Fruit fly (Drosophila melanogaster) whole organism, embryonic: ENCODE data around the gene CG34298.

Source experiments
- Ada2b ChIP-seq: fragments of 200-800 bp; sonication (Bioruptor generic); IDR thresholded peaks from 2 replicates; pipeline ENCODE4 v1.3.6; 2022; ENCODE audit warnings: missing biosample characterization, missing genetic modification characterization
- Atf3 ChIP-seq: fragments of 200-800 bp; sonication (Bioruptor generic); optimal IDR thresholded peaks from 3 replicates; lab custom pipeline; 2016; ENCODE audit warnings: missing biosample characterization, missing genetic modification characterization
- B-H2 ChIP-seq: fragments of 200-800 bp; sonication (Bioruptor generic); optimal IDR thresholded peaks from 2 replicates; lab custom pipeline; 2018; ENCODE audit warnings: missing biosample characterization, mild to moderate bottlenecking, missing genetic modification characterization
- C15 ChIP-seq: fragments of 200-800 bp; sonication (Bioruptor generic); IDR thresholded peaks from 3 replicates; pipeline ENCODE4 v1.3.6; 2022; ENCODE audit warnings: missing biosample characterization, missing genetic modification characterization
- CG10274 ChIP-seq: fragments of 200-800 bp; sonication (Bioruptor generic); optimal IDR thresholded peaks from 3 replicates; lab custom pipeline; 2017; ENCODE audit warnings: missing biosample characterization, mild to moderate bottlenecking, missing genetic modification characterization
- CG10321 ChIP-seq: fragments of 200-800 bp; sonication (Bioruptor generic); IDR thresholded peaks from 2 replicates; pipeline ENCODE4 v1.3.6; 2022; ENCODE audit warnings: missing biosample characterization, missing genetic modification characterization
- CG10565 ChIP-seq: fragments of 200-800 bp; sonication (Bioruptor generic); optimal IDR thresholded peaks from 3 replicates; lab custom pipeline; 2016; ENCODE audit warnings: missing biosample characterization, mild to moderate bottlenecking, missing genetic modification characterization
- CG11247 ChIP-seq: fragments of 200-800 bp; sonication (Bioruptor generic); IDR thresholded peaks from 2 replicates; pipeline ENCODE4 v1.3.6; 2022; ENCODE audit warnings: missing biosample characterization, missing genetic modification characterization
- CG12299 ChIP-seq: fragments of 200-800 bp; sonication (Bioruptor generic); optimal IDR thresholded peaks from 2 replicates; lab custom pipeline; 2018; ENCODE audit warnings: missing biosample characterization, mild to moderate bottlenecking, missing genetic modification characterization
- CG12769 ChIP-seq: fragments of 200-800 bp; sonication (Bioruptor generic); optimal IDR thresholded peaks from 2 replicates; lab custom pipeline; 2019; ENCODE audit warnings: missing biosample characterization, mild to moderate bottlenecking, missing genetic modification characterization, moderate library complexity
- CG15269 ChIP-seq: fragments of 200-800 bp; sonication (Bioruptor generic); optimal IDR thresholded peaks from 2 replicates; lab custom pipeline; 2018; ENCODE audit warnings: missing biosample characterization, mild to moderate bottlenecking, missing genetic modification characterization, moderate library complexity
- CG15514 ChIP-seq: fragments of 200-800 bp; sonication (Bioruptor generic); optimal IDR thresholded peaks from 3 replicates; lab custom pipeline; 2017; ENCODE audit warnings: missing biosample characterization, missing genetic modification characterization, mild to moderate bottlenecking, moderate library complexity, missing genetic modification reagents
- CG17361 ChIP-seq: fragments of 200-800 bp; sonication (Bioruptor generic); IDR thresholded peaks from 3 replicates; pipeline ENCODE4 v1.3.6; 2022; ENCODE audit warnings: missing biosample characterization, missing genetic modification characterization
- CG18262 ChIP-seq: fragments of 200-800 bp; optimal IDR thresholded peaks from 3 replicates; lab custom pipeline; 2019; ENCODE audit warnings: missing biosample characterization, mild to moderate bottlenecking, missing genetic modification characterization, moderate library complexity
- CG2129 ChIP-seq: fragments of 200-800 bp; sonication (Bioruptor generic); IDR thresholded peaks from 2 replicates; pipeline ENCODE4 v1.3.6; 2022; ENCODE audit warnings: missing biosample characterization, missing genetic modification characterization; ENCODE audit not compliant: partially characterized antibody
- CG31388 ChIP-seq: fragments of 200-800 bp; sonication (Bioruptor generic); optimal IDR thresholded peaks from 2 replicates; lab custom pipeline; 2016; ENCODE audit warnings: missing biosample characterization, missing genetic modification characterization
- CG31441 ChIP-seq: fragments of 200-800 bp; sonication (Bioruptor generic); IDR thresholded peaks from 2 replicates; pipeline ENCODE4 v1.3.6; 2022; ENCODE audit warnings: missing biosample characterization, missing genetic modification characterization
- CG32532 ChIP-seq: fragments of 200-800 bp; sonication (Bioruptor generic); IDR thresholded peaks from 2 replicates; pipeline ENCODE4 v1.3.6; 2022; ENCODE audit warnings: missing biosample characterization, missing genetic modification characterization
- CG34224 ChIP-seq: fragments of 200-800 bp; sonication (Bioruptor generic); IDR thresholded peaks from 3 replicates; pipeline ENCODE4 v1.3.6; 2022; ENCODE audit warnings: missing biosample characterization, missing genetic modification characterization; ENCODE audit not compliant: partially characterized antibody
- CG34422 ChIP-seq: fragments of 200-800 bp; sonication (Bioruptor generic); IDR thresholded peaks from 3 replicates; pipeline ENCODE4 v1.3.6; 2022; ENCODE audit warnings: missing biosample characterization, missing genetic modification characterization
- CG6272 ChIP-seq: fragments of 200-800 bp; sonication (Bioruptor generic); IDR thresholded peaks from 2 replicates; pipeline ENCODE4 v1.3.6; 2022; ENCODE audit warnings: missing biosample characterization, missing genetic modification characterization
- CG6854 ChIP-seq: fragments of 200-800 bp; sonication (Bioruptor generic); optimal IDR thresholded peaks from 3 replicates; lab custom pipeline; 2017; ENCODE audit warnings: missing biosample characterization, mild to moderate bottlenecking, missing genetic modification characterization
- CG8359 ChIP-seq: fragments of 200-800 bp; sonication (Bioruptor generic); optimal IDR thresholded peaks from 2 replicates; lab custom pipeline; 2017; ENCODE audit warnings: missing biosample characterization, mild to moderate bottlenecking, missing genetic modification characterization, borderline replicate concordance
- CG9797 ChIP-seq: fragments of 200-800 bp; sonication (Bioruptor generic); optimal IDR thresholded peaks from 3 replicates; lab custom pipeline; 2018; ENCODE audit warnings: missing biosample characterization, mild to moderate bottlenecking, missing genetic modification characterization
- CHES-1-like ChIP-seq: fragments of 200-800 bp; sonication (Bioruptor generic); optimal IDR thresholded peaks from 2 replicates; lab custom pipeline; 2016; ENCODE audit warnings: missing biosample characterization, missing genetic modification characterization
- Fer1 ChIP-seq: fragments of 200-800 bp; sonication (Bioruptor generic); optimal IDR thresholded peaks from 2 replicates; lab custom pipeline; 2017; ENCODE audit warnings: missing biosample characterization, mild to moderate bottlenecking, missing genetic modification characterization
- HmgZ ChIP-seq: fragments of 200-800 bp; sonication (Bioruptor generic); optimal IDR thresholded peaks from 2 replicates; lab custom pipeline; 2018; ENCODE audit warnings: missing biosample characterization, mild to moderate bottlenecking, missing genetic modification characterization
- Hmr ChIP-seq: fragments of 200-800 bp; sonication (Bioruptor generic); optimal IDR thresholded peaks from 3 replicates; lab custom pipeline; 2017; ENCODE audit warnings: mild to moderate bottlenecking, missing biosample characterization, missing genetic modification reagents, missing genetic modification characterization
- Hsf ChIP-seq: fragments of 200-800 bp; sonication (Bioruptor generic); optimal IDR thresholded peaks from 3 replicates; lab custom pipeline; 2016; ENCODE audit warnings: missing biosample characterization, missing genetic modification characterization
- abd-A ChIP-seq: fragments of 200-800 bp; sonication (Bioruptor generic); optimal IDR thresholded peaks from 3 replicates; lab custom pipeline; 2019; ENCODE audit warnings: missing biosample characterization, mild to moderate bottlenecking, missing genetic modification characterization, moderate library complexity
- cato ChIP-seq: fragments of 200-800 bp; sonication (Bioruptor generic); optimal IDR thresholded peaks from 2 replicates; lab custom pipeline; 2016; ENCODE audit warnings: missing biosample characterization, missing genetic modification characterization, borderline replicate concordance
- chm ChIP-seq: fragments of 200-800 bp; sonication (Bioruptor generic); IDR thresholded peaks from 2 replicates; pipeline ENCODE4 v1.3.6; 2022; ENCODE audit warnings: missing biosample characterization, missing genetic modification characterization
- crol ChIP-seq: fragments of 200-800 bp; sonication (Bioruptor generic); IDR thresholded peaks from 2 replicates; pipeline ENCODE4 v1.3.6; 2022; ENCODE audit warnings: missing biosample characterization, missing genetic modification characterization
- hbn ChIP-seq: fragments of 200-800 bp; sonication (Bioruptor generic); IDR thresholded peaks from 2 replicates; pipeline ENCODE4 v1.3.6; 2022; ENCODE audit warnings: missing biosample characterization, missing genetic modification characterization; ENCODE audit not compliant: partially characterized antibody
- her ChIP-seq: fragments of 200-800 bp; sonication (Bioruptor generic); optimal IDR thresholded peaks from 2 replicates; lab custom pipeline; 2016; ENCODE audit warnings: missing biosample characterization, missing genetic modification characterization
- inv ChIP-seq: fragments of 200-800 bp; sonication (Bioruptor generic); IDR thresholded peaks from 2 replicates; pipeline ENCODE4 v1.3.6; 2022; ENCODE audit warnings: missing biosample characterization, missing genetic modification characterization; ENCODE audit not compliant: partially characterized antibody
- lab ChIP-seq: fragments of 200-800 bp; sonication (Bioruptor generic); optimal IDR thresholded peaks from 3 replicates; lab custom pipeline; 2017; ENCODE audit warnings: missing biosample characterization, missing genetic modification characterization, mild to moderate bottlenecking, moderate library complexity, missing genetic modification reagents
- lilli ChIP-seq: fragments of 200-800 bp; sonication (Bioruptor generic); optimal IDR thresholded peaks from 3 replicates; lab custom pipeline; 2016; ENCODE audit warnings: missing biosample characterization, missing genetic modification characterization
- maf-S ChIP-seq: fragments of 200-800 bp; sonication (Bioruptor generic); optimal IDR thresholded peaks from 2 replicates; lab custom pipeline; 2016; ENCODE audit warnings: missing biosample characterization, missing genetic modification characterization
- mirr ChIP-seq: fragments of 200-800 bp; sonication (Bioruptor generic); optimal IDR thresholded peaks from 3 replicates; lab custom pipeline; 2018; ENCODE audit warnings: missing biosample characterization, mild to moderate bottlenecking, missing genetic modification characterization
- nerfin-1 ChIP-seq: fragments of 200-800 bp; sonication (Bioruptor generic); optimal IDR thresholded peaks from 3 replicates; lab custom pipeline; 2019; ENCODE audit warnings: missing biosample characterization, mild to moderate bottlenecking, missing genetic modification characterization, moderate library complexity
- phol ChIP-seq: fragments of 200-800 bp; sonication (Bioruptor generic); optimal IDR thresholded peaks from 3 replicates; lab custom pipeline; 2018; ENCODE audit warnings: missing biosample characterization, mild to moderate bottlenecking, missing genetic modification characterization, moderate library complexity
- pnt ChIP-seq: fragments of 200-800 bp; sonication (Bioruptor generic); optimal IDR thresholded peaks from 3 replicates; lab custom pipeline; 2016; ENCODE audit warnings: missing biosample characterization, missing genetic modification characterization
- scrt ChIP-seq: fragments of 200-800 bp; sonication (Bioruptor generic); optimal IDR thresholded peaks from 2 replicates; lab custom pipeline; 2018; ENCODE audit warnings: missing biosample characterization, mild to moderate bottlenecking, missing genetic modification characterization, moderate library complexity
- sna ChIP-seq: fragments of 200-800 bp; sonication (Bioruptor generic); IDR thresholded peaks from 2 replicates; pipeline ENCODE4 v1.3.6; 2022; ENCODE audit warnings: missing biosample characterization, missing genetic modification characterization; ENCODE audit not compliant: partially characterized antibody
- sob ChIP-seq: fragments of 200-800 bp; sonication (Bioruptor generic); IDR thresholded peaks from 2 replicates; pipeline ENCODE4 v1.3.6; 2022; ENCODE audit warnings: missing biosample characterization, missing genetic modification characterization
- ssp ChIP-seq: fragments of 200-800 bp; sonication (Bioruptor generic); IDR thresholded peaks from 2 replicates; pipeline ENCODE4 v1.3.6; 2022; ENCODE audit warnings: missing biosample characterization, missing genetic modification characterization
- tap ChIP-seq: fragments of 200-800 bp; optimal IDR thresholded peaks from 3 replicates; lab custom pipeline; 2019; ENCODE audit warnings: missing biosample characterization, mild to moderate bottlenecking, missing genetic modification characterization, moderate library complexity
- z ChIP-seq: fragments of 200-800 bp; sonication (Bioruptor generic); IDR thresholded peaks from 3 replicates; pipeline ENCODE4 v1.3.6; 2022; ENCODE audit warnings: missing biosample characterization, missing genetic modification characterization

Gene CG34298

DNA sequence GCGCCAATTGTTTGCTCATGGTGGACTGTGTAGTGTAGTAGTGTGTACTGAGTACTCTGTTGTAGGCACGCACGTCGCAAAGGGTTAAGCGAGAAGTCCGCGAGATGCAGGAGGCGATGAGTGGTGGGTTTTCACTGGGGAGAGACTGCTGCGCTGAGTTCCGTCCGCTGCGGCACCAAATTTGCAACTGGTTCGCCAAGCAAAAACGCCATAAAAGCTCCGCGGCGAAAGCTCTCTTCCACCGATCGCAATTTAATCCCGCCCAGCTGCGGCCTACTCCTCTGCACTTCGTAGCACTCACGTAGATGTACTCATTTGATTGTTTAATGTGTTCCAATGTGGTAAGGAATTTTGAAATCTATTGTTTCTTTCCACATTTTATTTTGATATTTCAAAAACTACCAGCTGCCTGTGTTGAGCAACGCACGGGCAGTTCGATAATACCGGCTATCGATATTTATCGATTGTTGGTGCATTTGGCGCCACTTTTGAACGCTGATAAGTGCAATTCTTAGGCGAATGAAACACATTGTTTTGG is 15.5 kb downstream of the CG34298 start, which contains the start of gene CG7920 (continued):
- TF ChIP-seq mirr (GFP tag; lab: Kevin White, UChicago) (peak; percentile 1), nerfin-1 (tag; lab: Kevin White, UChicago) (peak; percentile 2), CG12769 (tag; lab: Kevin White, UChicago) (peak; percentile 52), CG32532 (GFP tag; lab: Robert Waterston, UW) (peak; percentile 41; the same call in 1 of the 2 replicates), cato (GFP tag; lab: Kevin White, UChicago) (no peak), sna (peak; percentile 83), Hmr (GFP tag; lab: Kevin White, UChicago) (peak; percentile 69), Fer1 (peak; percentile 71), CG6854 (GFP tag; lab: Kevin White, UChicago) (peak; percentile 43), scrt (GFP tag; lab: Kevin White, UChicago) (peak; percentile 47), inv (GFP tag; lab: Robert Waterston, UW) (peak; percentile 46; the same call in 1 of the 2 replicates), crol (GFP tag; lab: Robert Waterston, UW) (0 out of 2 replicates have a peak, but pooled peaks have one; percentile 21), CHES-1-like (GFP tag; lab: Kevin White, UChicago) (peak; percentile 3), tap (tag; lab: Kevin White, UChicago) (peak; percentile 11), CG15514 (GFP tag; lab: Kevin White, UChicago) (peak; percentile 98), CG31441 (GFP tag; lab: Robert Waterston, UW) (0 out of 2 replicates have a peak, but pooled peaks have one; percentile 8), pnt (GFP tag; lab: Kevin White, UChicago) (no peak), CG11247 (GFP tag; lab: Robert Waterston, UW) (0 out of 2 replicates have a peak, but pooled peaks have one; percentile 6), CG10565 (no peak), CG18262 (tag; lab: Kevin White, UChicago) (peak; percentile 51), abd-A (tag; lab: Kevin White, UChicago) (peak; percentile 37), CG12299 (peak; percentile 1), phol (tag; lab: Kevin White, UChicago) (peak; percentile 56), CG2129 (GFP tag; lab: Robert Waterston, UW) (peak; percentile 40), CG8359 (GFP tag; lab: Kevin White, UChicago) (no peak), CG9797 (GFP tag; lab: Kevin White, UChicago) (peak; percentile 26), CG10321 (GFP tag; lab: Robert Waterston, UW) (0 out of 2 replicates have a peak, but pooled peaks have one; percentile 27), her (GFP tag; lab: Kevin White, UChicago) (peak; percentile 8), Ada2b (GFP tag; lab: Robert Waterston, UW) (no peak), CG34422 (GFP tag; lab: Robert Waterston, UW) (peak; percentile 55; the same call in 2 of the 3 replicates), maf-S (peak; percentile 10), CG17361 (no peak), Atf3 (no peak), lab (GFP tag; lab: Kevin White, UChicago) (peak; percentile 49), chm (GFP tag; lab: Robert Waterston, UW) (peak; percentile 22; the same call in 1 of the 2 replicates), CG6272 (GFP tag; lab: Robert Waterston, UW) (no peak), lilli (GFP tag; lab: Kevin White, UChicago) (peak; percentile 22), CG34224 (peak; percentile 81), CG15269 (tag; lab: Kevin White, UChicago) (peak; percentile 10), C15 (no peak), ssp (GFP tag; lab: Robert Waterston, UW) (no peak), Hsf (GFP tag; lab: Kevin White, UChicago) (no peak), B-H2 (GFP tag; lab: Kevin White, UChicago) (no peak), HmgZ (tag; lab: Kevin White, UChicago) (peak; percentile 68), CG31388 (GFP tag; lab: Kevin White, UChicago) (no peak), CG10274 (GFP tag; lab: Kevin White, UChicago) (peak; percentile 16), sob (GFP tag; lab: Robert Waterston, UW) (peak; percentile 42; the same call in 1 of the 2 replicates), z (GFP tag; lab: Robert Waterston, UW) (0 out of 3 replicates have a peak, but pooled peaks have one; percentile 53), hbn (peak; percentile 54; the same call in 1 of the 2 replicates)
